Worm (Caenorhabditis elegans) whole organism, early embryonic: ENCODE results near the gene Y47D7A.2.

Experiments
- ama-1 ChIP-seq: fragments of 150-350 bp; optimal IDR thresholded peaks from 2 replicates; lab custom pipeline; 2014
- flt-1 ChIP-seq: fragments of 200-800 bp; sonication (Bioruptor generic); IDR thresholded peaks from 2 replicates; pipeline ENCODE4 v1.3.6; 2022; ENCODE audit warnings: missing genetic modification characterization, missing compliant biosample characterization
- sea-1 ChIP-seq: fragments of 200-800 bp; sonication (Bioruptor generic); conservative IDR thresholded peaks from 2 replicates; pipeline ENCODE4 v1.3.6; 2022; ENCODE audit warnings: missing genetic modification characterization, missing compliant biosample characterization

DNA sequence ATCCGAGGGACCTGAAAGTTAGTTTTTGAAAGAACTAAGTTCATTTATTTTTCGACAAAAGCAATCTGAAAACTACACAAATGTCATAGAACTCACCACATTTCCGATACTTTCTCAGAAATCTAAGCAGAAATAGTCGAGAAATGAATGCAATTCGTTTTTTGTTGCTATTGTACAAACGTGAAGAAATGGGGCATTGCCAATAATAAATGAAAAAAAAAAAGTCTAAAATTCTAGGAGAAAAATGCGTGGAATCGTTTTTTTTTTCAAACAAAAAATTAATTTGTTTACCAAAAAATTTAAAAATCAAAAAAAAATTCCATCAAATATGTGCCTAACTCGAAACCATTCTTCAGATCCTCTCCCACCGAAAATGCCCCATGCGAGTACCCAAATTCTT is 8.4 kb upstream of the Y47D7A.2 start, which contains the start of gene Y47D7A.17:
- TF ChIP-seq flt-1 (GFP tag; lab: Robert Waterston, UW) (no peak), ama-1 (no peak), sea-1 (GFP tag; lab: Robert Waterston, UW) (no peak)
